Fruit fly (Drosophila melanogaster): ENCODE data around the gene GstD2.

The GstD2 gene

DNA sequence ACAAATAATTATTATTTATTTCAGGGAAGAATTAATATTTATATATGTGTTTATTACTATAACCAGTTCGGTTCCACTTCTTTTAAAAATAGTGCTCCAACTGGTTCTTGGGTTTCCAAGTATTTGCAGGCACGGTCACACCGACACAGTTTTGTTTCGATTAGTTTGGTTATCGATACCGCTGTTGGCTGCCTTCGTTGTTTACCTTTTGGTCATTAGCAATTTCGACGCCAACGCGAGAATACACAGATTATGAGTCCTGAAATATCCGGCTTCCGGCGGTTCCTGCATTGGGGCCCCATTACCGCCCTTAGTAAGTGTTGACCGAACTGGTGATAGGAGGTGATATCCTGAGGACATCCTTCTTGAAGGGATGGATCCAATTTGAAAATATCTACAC lies 36.4 kb downstream of the GstD2 start, which contains the start of gene CG5196 (continued):
- TF ChIP-seq cg (GFP tag; optimal IDR thresholded peaks at IDR 0.05) (no peak), ranshi (GFP tag; IDR thresholded peaks at IDR 0.05) (no peak), tll (GFP tag; optimal IDR thresholded peaks at IDR 0.05) (no peak), Dfd (GFP tag; optimal IDR thresholded peaks at IDR 0.05) (no peak), CG11247 (GFP tag; IDR thresholded peaks at IDR 0.05) (no peak), scrt (GFP tag; optimal IDR thresholded peaks at IDR 0.05) (no peak), fd3F (GFP tag; optimal IDR thresholded peaks at IDR 0.05) (no peak), CG13296 (GFP tag; optimal IDR thresholded peaks at IDR 0.05) (no peak), Adf1 (GFP tag; IDR thresholded peaks at IDR 0.05) (peak; percentile 36; the same call in 1 of the 2 replicates), CG4404 (GFP tag; IDR thresholded peaks at IDR 0.05) (no peak), sc (optimal IDR thresholded peaks at IDR 0.05) (no peak), sc (GFP tag; optimal IDR thresholded peaks at IDR 0.05) (no peak), MESR4 (GFP tag; optimal IDR thresholded peaks at IDR 0.05) (peak; percentile 85), Ravus (GFP tag; IDR thresholded peaks at IDR 0.05) (no peak), hkb (optimal IDR thresholded peaks at IDR 0.05) (no peak), hkb (GFP tag; IDR thresholded peaks at IDR 0.05) (no peak), dmrt99B (tag; optimal IDR thresholded peaks at IDR 0.05) (no peak), Fer3 (tag; optimal IDR thresholded peaks at IDR 0.05) (peak; percentile 13), CG7372 (GFP tag; IDR thresholded peaks at IDR 0.05) (no peak), inv (GFP tag; IDR thresholded peaks at IDR 0.05; ENCODE audit: partially characterized antibody) (peak; percentile 51; the same call in 1 of the 2 replicates), CG12236 (GFP tag; optimal IDR thresholded peaks at IDR 0.05) (no peak), CG10462 (GFP tag; optimal IDR thresholded peaks at IDR 0.05) (no peak), Hmr (GFP tag; optimal IDR thresholded peaks at IDR 0.05) (peak; percentile 41), HmgZ (tag; optimal IDR thresholded peaks at IDR 0.05) (peak; percentile 81), sd (tag; optimal IDR thresholded peaks at IDR 0.05) (peak; percentile 30), Dref (GFP tag; IDR thresholded peaks at IDR 0.05) (peak; percentile 93), CG2678 (tag; optimal IDR thresholded peaks at IDR 0.05) (no peak), CG5953 (GFP tag; IDR thresholded peaks at IDR 0.05) (no peak), vfl (GFP tag; optimal IDR thresholded peaks at IDR 0.05) (no peak), bcd (GFP tag; optimal IDR thresholded peaks at IDR 0.05) (no peak), Atf-2 (GFP tag; optimal IDR thresholded peaks at IDR 0.05) (no peak), B-H2 (GFP tag; optimal IDR thresholded peaks at IDR 0.05) (peak; percentile 51), CG9817 (tag; optimal IDR thresholded peaks at IDR 0.05) (no peak), CG30403 (GFP tag; optimal IDR thresholded peaks at IDR 0.05) (no peak), CG10431 (GFP tag; optimal IDR thresholded peaks at IDR 0.05) (no peak), chif (GFP tag; optimal IDR thresholded peaks at IDR 0.05) (no peak), wdn (GFP tag; IDR thresholded peaks at IDR 0.05) (no peak), stc (GFP tag; IDR thresholded peaks at IDR 0.05) (0 out of 2 replicates have a peak, but pooled peaks have one; percentile 25), Antp (GFP tag; optimal IDR thresholded peaks at IDR 0.05) (no peak), Optix (GFP tag; IDR thresholded peaks at IDR 0.05) (no peak), CG10274 (GFP tag; optimal IDR thresholded peaks at IDR 0.05) (no peak), CkIIα-i1 (GFP tag; IDR thresholded peaks at IDR 0.05) (no peak), CG1233 (GFP tag; optimal IDR thresholded peaks at IDR 0.05) (no peak), Dll (GFP tag; IDR thresholded peaks at IDR 0.05; ENCODE audit: partially characterized antibody) (peak; percentile 64), CrebB (tag; optimal IDR thresholded peaks at IDR 0.05) (no peak), CG9932 (GFP tag; IDR thresholded peaks at IDR 0.05) (no peak), CG7839 (tag; optimal IDR thresholded peaks at IDR 0.05) (no peak), sim (GFP tag; IDR thresholded peaks at IDR 0.05) (no peak), Sox100B (GFP tag; optimal IDR thresholded peaks at IDR 0.05) (no peak), CG15269 (tag; optimal IDR thresholded peaks at IDR 0.05) (no peak), HLHmδ (GFP tag; optimal IDR thresholded peaks at IDR 0.05) (peak; percentile 49), dati (GFP tag; IDR thresholded peaks at IDR 0.05) (no peak)

All from whole organism, embryonic.